Worm (Caenorhabditis elegans) whole organism, late embryonic: ENCODE measurements around the gene C45G9.4.
"Not testable (repeated sequence)": the region's sequence is repeated elsewhere in the genome, so short reads cannot be mapped to it uniquely, and the experiment has no call there.

Experiments
- ceh-30 ChIP-seq: fragments of 150-350 bp; optimal IDR thresholded peaks from 2 replicates; lab custom pipeline; 2014; ENCODE audit warnings: missing biosample characterization, missing genetic modification characterization
- che-1 ChIP-seq: sonication (generic microtip); optimal IDR thresholded peaks from 2 replicates; lab custom pipeline; 2016; ENCODE audit warnings: mild to moderate bottlenecking, missing genetic modification characterization, missing compliant biosample characterization
- gmeb-2 ChIP-seq: sonication (generic microtip); optimal IDR thresholded peaks from 2 replicates; lab custom pipeline; 2016; ENCODE audit warnings: missing genetic modification characterization, inconsistent platforms, missing compliant biosample characterization

DNA sequence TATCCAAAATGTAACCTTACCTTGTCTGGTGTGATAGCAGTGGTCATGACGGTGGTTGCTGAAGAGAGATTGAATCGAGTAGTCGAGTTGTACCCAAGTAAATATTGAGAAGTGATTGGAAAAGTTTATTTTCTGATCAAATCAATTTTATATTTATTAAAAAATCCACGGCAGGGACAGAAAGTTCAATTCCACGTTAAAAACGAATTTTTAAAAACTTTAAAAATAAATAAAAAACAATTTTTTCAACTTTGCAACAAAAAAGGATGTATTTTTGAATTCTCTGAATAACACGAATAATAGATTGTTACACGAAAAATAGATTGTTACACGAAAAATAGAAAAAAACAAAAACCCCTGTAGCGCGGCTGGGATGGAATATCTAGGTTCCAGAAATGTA, 6.8 kb upstream of the C45G9.4 start, which contains the start of gene C45G9.9:
- not testable (repeated sequence) for TF ChIP-seq ceh-30, gmeb-2, che-1 (tag; lab: Kevin White, UChicago)
